Fruit fly (Drosophila melanogaster) whole organism, embryonic: ENCODE data around the gene CG11999.
A peak's percentile ranks its signal among the peaks of the same experiment; 100 is the strongest.

Experiments used
- Abd-B ChIP-seq: fragments of 200-800 bp; sonication (Bioruptor generic); optimal IDR thresholded peaks from 2 replicates; lab custom pipeline; 2018; ENCODE audit warnings: missing biosample characterization, mild to moderate bottlenecking, missing genetic modification characterization, moderate library complexity
- Aef1 ChIP-seq: fragments of 200-800 bp; sonication (Bioruptor generic); IDR thresholded peaks from 3 replicates; pipeline ENCODE4 v1.3.6; 2022; ENCODE audit warnings: missing biosample characterization, missing genetic modification characterization
- Atf6 ChIP-seq: fragments of 200-800 bp; sonication (Bioruptor generic); IDR thresholded peaks from 2 replicates; pipeline ENCODE4 v1.3.6; 2022; ENCODE audit warnings: missing biosample characterization, missing genetic modification characterization
- CG10366 ChIP-seq: fragments of 200-800 bp; sonication (Bioruptor generic); IDR thresholded peaks from 2 replicates; pipeline ENCODE4 v1.3.6; 2022; ENCODE audit warnings: missing biosample characterization, missing genetic modification characterization
- CG11247 ChIP-seq: fragments of 200-800 bp; sonication (Bioruptor generic); IDR thresholded peaks from 2 replicates; pipeline ENCODE4 v1.3.6; 2022; ENCODE audit warnings: missing biosample characterization, missing genetic modification characterization
- CG13424 ChIP-seq: fragments of 200-800 bp; sonication (Bioruptor generic); optimal IDR thresholded peaks from 2 replicates; lab custom pipeline; 2019; ENCODE audit warnings: missing biosample characterization, mild to moderate bottlenecking, missing genetic modification characterization, moderate library complexity
- CG14050 ChIP-seq: fragments of 200-800 bp; sonication (Bioruptor generic); IDR thresholded peaks from 3 replicates; pipeline ENCODE4 v1.3.6; 2022; ENCODE audit warnings: missing biosample characterization, missing genetic modification characterization
- CG15269 ChIP-seq: fragments of 200-800 bp; sonication (Bioruptor generic); optimal IDR thresholded peaks from 2 replicates; lab custom pipeline; 2018; ENCODE audit warnings: missing biosample characterization, mild to moderate bottlenecking, missing genetic modification characterization, moderate library complexity
- CG1603 ChIP-seq: fragments of 200-800 bp; sonication (Bioruptor generic); optimal IDR thresholded peaks from 2 replicates; lab custom pipeline; 2019; ENCODE audit warnings: missing biosample characterization, mild to moderate bottlenecking, missing genetic modification characterization, moderate library complexity
- CG1647 ChIP-seq: fragments of 200-800 bp; sonication (Bioruptor generic); optimal IDR thresholded peaks from 3 replicates; lab custom pipeline; 2016; ENCODE audit warnings: missing biosample characterization, missing genetic modification characterization
- CG16813 ChIP-seq: fragments of 200-800 bp; sonication (Bioruptor generic); IDR thresholded peaks from 3 replicates; pipeline ENCODE4 v1.3.6; 2022; ENCODE audit warnings: missing biosample characterization, missing genetic modification characterization; ENCODE audit not compliant: partially characterized antibody
- CG18764 ChIP-seq: fragments of 200-800 bp; sonication (Bioruptor generic); optimal IDR thresholded peaks from 3 replicates; lab custom pipeline; 2016; ENCODE audit warnings: missing biosample characterization, missing genetic modification characterization
- CG2129 ChIP-seq: fragments of 200-800 bp; sonication (Bioruptor generic); IDR thresholded peaks from 2 replicates; pipeline ENCODE4 v1.3.6; 2022; ENCODE audit warnings: missing biosample characterization, missing genetic modification characterization; ENCODE audit not compliant: partially characterized antibody
- CG31365 ChIP-seq: fragments of 200-800 bp; sonication (Bioruptor generic); optimal IDR thresholded peaks from 2 replicates; lab custom pipeline; 2018; ENCODE audit warnings: missing biosample characterization, mild to moderate bottlenecking, missing genetic modification characterization
- CG31388 ChIP-seq: fragments of 200-800 bp; sonication (Bioruptor generic); optimal IDR thresholded peaks from 2 replicates; lab custom pipeline; 2016; ENCODE audit warnings: missing biosample characterization, missing genetic modification characterization
- CG3163 ChIP-seq: fragments of 200-800 bp; sonication (Bioruptor generic); optimal IDR thresholded peaks from 3 replicates; lab custom pipeline; 2016; ENCODE audit warnings: missing biosample characterization, missing genetic modification characterization
- CG32767 ChIP-seq: fragments of 200-800 bp; sonication (Bioruptor generic); IDR thresholded peaks from 2 replicates; pipeline ENCODE4 v1.3.6; 2022; ENCODE audit warnings: missing biosample characterization, missing genetic modification characterization
- CG34422 ChIP-seq: fragments of 200-800 bp; sonication (Bioruptor generic); IDR thresholded peaks from 3 replicates; pipeline ENCODE4 v1.3.6; 2022; ENCODE audit warnings: missing biosample characterization, missing genetic modification characterization
- CG4328 ChIP-seq: fragments of 200-800 bp; sonication (Bioruptor generic); optimal IDR thresholded peaks from 3 replicates; lab custom pipeline; 2017; ENCODE audit warnings: missing biosample characterization, missing genetic modification reagents, missing genetic modification characterization
- CG6854 ChIP-seq: fragments of 200-800 bp; sonication (Bioruptor generic); optimal IDR thresholded peaks from 3 replicates; lab custom pipeline; 2017; ENCODE audit warnings: missing biosample characterization, mild to moderate bottlenecking, missing genetic modification characterization
- CG7745 ChIP-seq: fragments of 200-800 bp; sonication (Bioruptor generic); optimal IDR thresholded peaks from 2 replicates; lab custom pipeline; 2018; ENCODE audit warnings: missing biosample characterization, mild to moderate bottlenecking, missing genetic modification characterization, moderate library complexity
- CG8089 ChIP-seq: fragments of 200-800 bp; sonication (Bioruptor generic); optimal IDR thresholded peaks from 3 replicates; lab custom pipeline; 2016; ENCODE audit warnings: missing biosample characterization, missing genetic modification characterization
- CHES-1-like ChIP-seq: fragments of 200-800 bp; sonication (Bioruptor generic); optimal IDR thresholded peaks from 2 replicates; lab custom pipeline; 2016; ENCODE audit warnings: missing biosample characterization, missing genetic modification characterization
- D19A ChIP-seq: fragments of 200-800 bp; optimal IDR thresholded peaks from 3 replicates; lab custom pipeline; 2019; ENCODE audit warnings: missing biosample characterization, mild to moderate bottlenecking, missing genetic modification characterization, moderate library complexity
- Eip74EF ChIP-seq, 2 experiments: fragments of 200-800 bp in 1 of 2; fragments of >200 bp in 1 of 2; sonication (Bioruptor generic) in 1 of 2; optimal IDR thresholded peaks; 2 replicates each; lab custom pipeline; 2017 to 2019; ENCODE audit warnings: missing biosample characterization in 2 of 2, missing genetic modification characterization in 2 of 2, mild to moderate bottlenecking in 1 of 2, moderate library complexity in 1 of 2
- H15 ChIP-seq: fragments of 200-800 bp; sonication (Bioruptor generic); IDR thresholded peaks from 3 replicates; pipeline ENCODE4 v1.3.6; 2022; ENCODE audit warnings: missing biosample characterization, missing genetic modification characterization
- Hand ChIP-seq: fragments of 200-800 bp; sonication (Bioruptor generic); optimal IDR thresholded peaks from 2 replicates; lab custom pipeline; 2017; ENCODE audit warnings: mild to moderate bottlenecking, missing biosample characterization, missing genetic modification reagents, missing genetic modification characterization
- Hr51 ChIP-seq, 2 experiments: fragments of 200-800 bp; sonication (Bioruptor generic); optimal IDR thresholded peaks; 2 replicates in 1 of 2; 3 replicates in 1 of 2; lab custom pipeline; 2016 to 2018; ENCODE audit warnings: missing biosample characterization in 2 of 2, missing genetic modification characterization in 2 of 2, mild to moderate bottlenecking in 1 of 2, moderate library complexity in 1 of 2
- Nf-YB ChIP-seq: fragments of 200-800 bp; sonication (Bioruptor generic); optimal IDR thresholded peaks from 3 replicates; lab custom pipeline; 2019; ENCODE audit warnings: missing biosample characterization, mild to moderate bottlenecking, missing genetic modification characterization, moderate library complexity
- Ptx1 ChIP-seq: fragments of 200-800 bp; sonication (Bioruptor generic); IDR thresholded peaks from 2 replicates; pipeline ENCODE4 v1.3.6; 2022; ENCODE audit warnings: missing biosample characterization, missing genetic modification characterization
- Ravus ChIP-seq: fragments of 200-800 bp; sonication (Bioruptor generic); IDR thresholded peaks from 2 replicates; pipeline ENCODE4 v1.3.6; 2022; ENCODE audit warnings: missing biosample characterization, missing genetic modification characterization
- Six4 ChIP-seq: fragments of 200-800 bp; sonication (Bioruptor generic); optimal IDR thresholded peaks from 2 replicates; lab custom pipeline; 2016; ENCODE audit warnings: missing biosample characterization, missing genetic modification characterization
- aop ChIP-seq: fragments of 200-800 bp; sonication (Bioruptor generic); IDR thresholded peaks from 2 replicates; pipeline ENCODE4 v1.3.6; 2022; ENCODE audit warnings: missing biosample characterization, missing genetic modification characterization
- ara ChIP-seq: fragments of 200-800 bp; sonication (Bioruptor generic); IDR thresholded peaks from 2 replicates; pipeline ENCODE4 v1.3.6; 2022; ENCODE audit warnings: missing biosample characterization, missing genetic modification characterization
- bowl ChIP-seq: fragments of 200-800 bp; sonication (Bioruptor generic); IDR thresholded peaks from 2 replicates; pipeline ENCODE4 v1.3.6; 2022; ENCODE audit warnings: missing biosample characterization, missing genetic modification characterization
- br ChIP-seq: fragments of >200 bp; optimal IDR thresholded peaks from 2 replicates; lab custom pipeline; 2017
- chinmo ChIP-seq: fragments of 200-800 bp; sonication (Bioruptor generic); IDR thresholded peaks from 4 replicates; pipeline ENCODE4 v1.3.6; 2022; ENCODE audit warnings: missing biosample characterization, missing genetic modification characterization; ENCODE audit not compliant: partially characterized antibody
- dan ChIP-seq: fragments of 200-800 bp; sonication (Bioruptor generic); IDR thresholded peaks from 2 replicates; pipeline ENCODE4 v1.3.6; 2022; ENCODE audit warnings: missing biosample characterization, missing genetic modification characterization
- danr ChIP-seq: fragments of 200-800 bp; sonication (Bioruptor generic); IDR thresholded peaks from 2 replicates; pipeline ENCODE4 v1.3.6; 2022; ENCODE audit warnings: missing biosample characterization, missing genetic modification characterization
- dimm ChIP-seq: fragments of 200-800 bp; sonication (Bioruptor generic); IDR thresholded peaks from 2 replicates; pipeline ENCODE4 v1.3.6; 2022; ENCODE audit warnings: missing biosample characterization, missing genetic modification characterization
- disco-r ChIP-seq: fragments of 200-800 bp; sonication (Bioruptor generic); optimal IDR thresholded peaks from 2 replicates; lab custom pipeline; 2016; ENCODE audit warnings: missing biosample characterization, missing genetic modification characterization
- fd64A ChIP-seq: fragments of 200-800 bp; sonication (Bioruptor generic); optimal IDR thresholded peaks from 3 replicates; lab custom pipeline; 2018; ENCODE audit warnings: missing biosample characterization, mild to moderate bottlenecking, missing genetic modification characterization
- fru ChIP-seq: fragments of >200 bp; optimal IDR thresholded peaks from 2 replicates; lab custom pipeline; 2017
- hb ChIP-seq: fragments of 200-800 bp; sonication (Bioruptor generic); IDR thresholded peaks from 3 replicates; pipeline ENCODE4 v1.3.6; 2022; ENCODE audit warnings: missing biosample characterization, missing genetic modification characterization; ENCODE audit not compliant: partially characterized antibody
- insv ChIP-seq, 2 experiments: fragments of 200-800 bp; sonication (Bioruptor generic); optimal IDR thresholded peaks; 3 replicates each; lab custom pipeline; 2016 to 2018; ENCODE audit warnings: missing biosample characterization in 2 of 2, missing genetic modification characterization in 2 of 2
- psq ChIP-seq: fragments of 200-800 bp; sonication (Bioruptor generic); optimal IDR thresholded peaks from 2 replicates; lab custom pipeline; 2017; ENCODE audit warnings: missing biosample characterization, missing genetic modification characterization
- repo ChIP-seq: fragments of 200-800 bp; sonication (Bioruptor generic); optimal IDR thresholded peaks from 2 replicates; lab custom pipeline; 2016; ENCODE audit warnings: missing biosample characterization, missing genetic modification characterization
- slbo ChIP-seq: fragments of 200-800 bp; sonication (Bioruptor generic); IDR thresholded peaks from 2 replicates; pipeline ENCODE4 v1.3.6; 2022; ENCODE audit warnings: missing biosample characterization, missing genetic modification characterization
- tll ChIP-seq, 2 experiments: fragments of 200-800 bp in 1 of 2; fragments of >200 bp in 1 of 2; sonication (Bioruptor generic) in 1 of 2; optimal IDR thresholded peaks; 2 replicates each; lab custom pipeline; 2017 to 2019; ENCODE audit warnings: missing biosample characterization in 2 of 2, missing genetic modification characterization in 2 of 2, mild to moderate bottlenecking in 1 of 2, moderate library complexity in 1 of 2
- ttk ChIP-seq: fragments of 200-800 bp; sonication (Bioruptor generic); IDR thresholded peaks from 2 replicates; pipeline ENCODE4 v2.1.2; 2022; ENCODE audit warnings: missing biosample characterization, missing genetic modification characterization
- usp ChIP-seq: fragments of >200 bp; optimal IDR thresholded peaks from 2 replicates; lab custom pipeline; 2017; ENCODE audit warnings: missing biosample characterization, missing genetic modification characterization
- zfh2 ChIP-seq: fragments of 200-800 bp; sonication (Bioruptor generic); optimal IDR thresholded peaks from 2 replicates; lab custom pipeline; 2016; ENCODE audit warnings: missing biosample characterization, missing genetic modification characterization

CG11999 gene

dm6 chr3R:5371563-5371962 lies 17.0 kb upstream of the CG11999 start, which contains the start of gene Polr2F (continued):
- TF ChIP-seq CG34422 (peak; percentile 87), Abd-B (peak; percentile 53), chinmo (GFP tag; lab: Robert Waterston, UW) (peak; percentile 89), Aef1 (GFP tag; lab: Robert Waterston, UW) (peak; percentile 61), dimm (GFP tag; lab: Robert Waterston, UW) (no peak), Nf-YB (GFP tag; lab: Kevin White, UChicago) (no peak), CG1603 (tag; lab: Kevin White, UChicago) (peak; percentile 90), CG32767 (GFP tag; lab: Robert Waterston, UW) (no peak), Eip74EF (GFP tag; optimal IDR thresholded peaks at IDR 0.05; lab: Kevin White, UChicago) (no peak), CG6854 (peak; percentile 68), psq (peak; percentile 54), Ravus (GFP tag; lab: Robert Waterston, UW) (no peak), CG16813 (GFP tag; lab: Robert Waterston, UW) (peak; percentile 48; the same call in 1 of the 3 replicates), Six4 (GFP tag; lab: Kevin White, UChicago) (peak; percentile 77), CG1647 (peak; percentile 94), zfh2 (GFP tag; lab: Kevin White, UChicago) (peak; percentile 97), repo (GFP tag; lab: Kevin White, UChicago) (peak; percentile 87), CG3163 (GFP tag; lab: Kevin White, UChicago) (peak; percentile 81), H15 (GFP tag; lab: Robert Waterston, UW) (peak; percentile 84), CG11247 (GFP tag; lab: Robert Waterston, UW) (peak; percentile 86), slbo (GFP tag; lab: Robert Waterston, UW) (peak; percentile 95), ara (GFP tag; lab: Robert Waterston, UW) (peak; percentile 36; the same call in 1 of the 2 replicates), usp (GFP tag; lab: Kevin White, UChicago) (no peak), ttk (peak; percentile 66), Atf6 (GFP tag; lab: Robert Waterston, UW) (peak; percentile 70), fru (no peak), bowl (GFP tag; lab: Robert Waterston, UW) (no peak), CG31388 (GFP tag; lab: Kevin White, UChicago) (peak; percentile 60), aop (GFP tag; lab: Robert Waterston, UW) (peak; percentile 77), CG10366 (peak; percentile 64), fd64A (no peak), CG4328 (GFP tag; lab: Kevin White, UChicago) (peak; percentile 56), CG7745 (tag; lab: Kevin White, UChicago) (no peak), CG8089 (peak; percentile 79), CG2129 (no peak), hb (no peak), CG13424 (tag; lab: Kevin White, UChicago) (peak; percentile 73), Ptx1 (peak; percentile 73), CG18764 (GFP tag; lab: Kevin White, UChicago) (peak; percentile 80), br (lab: Kevin White, UChicago) (no peak), dan (GFP tag; lab: Robert Waterston, UW) (no peak), D19A (tag; lab: Kevin White, UChicago) (peak; percentile 42), Hr51 (GFP tag; optimal IDR thresholded peaks at IDR 0.05; lab: Kevin White, UChicago) (peak; percentile 45 to 94), tll (GFP tag; optimal IDR thresholded peaks at IDR 0.05; lab: Kevin White, UChicago) (no peak), Hand (GFP tag; lab: Kevin White, UChicago) (peak; percentile 28), insv (GFP tag; optimal IDR thresholded peaks at IDR 0.05; lab: Kevin White, UChicago) (peak in 1 of 2 experiments; percentile 70), danr (peak; percentile 47; the same call in 1 of the 2 replicates), CG31365 (tag; lab: Kevin White, UChicago) (no peak), CG15269 (tag; lab: Kevin White, UChicago) (no peak), disco-r (GFP tag; lab: Kevin White, UChicago) (peak; percentile 72), CG14050 (GFP tag; lab: Robert Waterston, UW) (0 out of 3 replicates have a peak, but pooled peaks have one; percentile 38), CHES-1-like (GFP tag; lab: Kevin White, UChicago) (peak; percentile 96)
